Fruit fly (Drosophila melanogaster) whole organism, adult: Measurements from ENCODE around the gene asun.

Experiments
- CG11617 ChIP-seq: fragments of 200-800 bp; sonication (Bioruptor generic); optimal IDR thresholded peaks from 2 replicates; lab custom pipeline; 2017; ENCODE audit warnings: mild to moderate bottlenecking, missing biosample characterization, missing genetic modification reagents, missing genetic modification characterization
- CG12768 ChIP-seq: fragments of 200-800 bp; sonication (Bioruptor generic); optimal IDR thresholded peaks from 2 replicates; lab custom pipeline; 2017; ENCODE audit warnings: missing biosample characterization, missing genetic modification characterization, mild to moderate bottlenecking, moderate library complexity, missing genetic modification reagents
- CG14711 ChIP-seq: fragments of 200-800 bp; sonication (Bioruptor generic); optimal IDR thresholded peaks from 2 replicates; lab custom pipeline; 2018; ENCODE audit warnings: missing biosample characterization, mild to moderate bottlenecking, missing genetic modification characterization, moderate library complexity
- CG1620 ChIP-seq: fragments of 200-800 bp; sonication (Bioruptor generic); optimal IDR thresholded peaks from 2 replicates; lab custom pipeline; 2016; ENCODE audit warnings: missing biosample characterization, missing genetic modification characterization
- CG33017 ChIP-seq: fragments of 200-800 bp; sonication (Bioruptor generic); optimal IDR thresholded peaks from 2 replicates; lab custom pipeline; 2018; ENCODE audit warnings: missing biosample characterization, mild to moderate bottlenecking, missing genetic modification characterization, moderate library complexity
- CG5204 ChIP-seq: fragments of 200-800 bp; sonication (Bioruptor generic); optimal IDR thresholded peaks from 2 replicates; lab custom pipeline; 2016; ENCODE audit warnings: missing biosample characterization, missing genetic modification characterization
- CG7045 ChIP-seq: fragments of 200-800 bp; sonication (Bioruptor generic); optimal IDR thresholded peaks from 2 replicates; lab custom pipeline; 2017; ENCODE audit warnings: missing biosample characterization, mild to moderate bottlenecking, missing genetic modification characterization
- CG7101 ChIP-seq: fragments of 200-800 bp; sonication (Bioruptor generic); optimal IDR thresholded peaks from 2 replicates; lab custom pipeline; 2018; ENCODE audit warnings: missing biosample characterization, mild to moderate bottlenecking, missing genetic modification characterization, moderate library complexity
- Clk ChIP-seq: fragments of 200-800 bp; sonication (Bioruptor generic); optimal IDR thresholded peaks from 2 replicates; lab custom pipeline; 2017; ENCODE audit warnings: missing biosample characterization, missing genetic modification characterization
- Crg-1 ChIP-seq: fragments of 200-800 bp; sonication (Bioruptor generic); optimal IDR thresholded peaks from 2 replicates; lab custom pipeline; 2016; ENCODE audit warnings: missing biosample characterization, missing genetic modification characterization
- Hr96 ChIP-seq: fragments of 200-800 bp; sonication (Bioruptor generic); optimal IDR thresholded peaks from 2 replicates; lab custom pipeline; 2016; ENCODE audit warnings: missing biosample characterization, missing genetic modification characterization
- Mnt ChIP-seq: fragments of 200-800 bp; sonication (Bioruptor generic); optimal IDR thresholded peaks from 2 replicates; lab custom pipeline; 2016; ENCODE audit warnings: missing biosample characterization, mild to moderate bottlenecking, missing genetic modification characterization
- bab1 ChIP-seq: fragments of 200-800 bp; sonication (Bioruptor generic); optimal IDR thresholded peaks from 3 replicates; lab custom pipeline; 2019; ENCODE audit warnings: missing biosample characterization, mild to moderate bottlenecking, missing genetic modification characterization, moderate library complexity
- cic ChIP-seq: fragments of 200-800 bp; sonication (Bioruptor generic); optimal IDR thresholded peaks from 2 replicates; lab custom pipeline; 2017; ENCODE audit warnings: missing biosample characterization, mild to moderate bottlenecking, missing genetic modification characterization, moderate library complexity
- cnc ChIP-seq, 2 experiments: fragments of >200 bp; optimal IDR thresholded peaks; 2 replicates each; lab custom pipeline; 2017
- kay ChIP-seq: fragments of 200-800 bp; sonication (Bioruptor generic); peaks from one replicate; lab custom pipeline; 2016; ENCODE audit warnings: missing biosample characterization, missing genetic modification characterization, borderline replicate concordance
- ovo ChIP-seq: fragments of 200-800 bp; sonication (Bioruptor generic); optimal IDR thresholded peaks from 2 replicates; lab custom pipeline; 2016; ENCODE audit warnings: missing biosample characterization, missing genetic modification characterization
- pad ChIP-seq: fragments of 200-800 bp; sonication (Bioruptor generic); optimal IDR thresholded peaks from 3 replicates; lab custom pipeline; 2017; ENCODE audit warnings: missing biosample characterization, missing genetic modification characterization, mild to moderate bottlenecking, moderate library complexity, missing genetic modification reagents
- tj ChIP-seq: fragments of 200-800 bp; sonication (Bioruptor generic); optimal IDR thresholded peaks from 3 replicates; lab custom pipeline; 2017; ENCODE audit warnings: missing biosample characterization, mild to moderate bottlenecking, missing genetic modification characterization, moderate library complexity
- toe ChIP-seq: fragments of 200-800 bp; sonication (Bioruptor generic); optimal IDR thresholded peaks from 2 replicates; lab custom pipeline; 2016; ENCODE audit warnings: missing biosample characterization, missing genetic modification characterization

asun gene

DNA sequence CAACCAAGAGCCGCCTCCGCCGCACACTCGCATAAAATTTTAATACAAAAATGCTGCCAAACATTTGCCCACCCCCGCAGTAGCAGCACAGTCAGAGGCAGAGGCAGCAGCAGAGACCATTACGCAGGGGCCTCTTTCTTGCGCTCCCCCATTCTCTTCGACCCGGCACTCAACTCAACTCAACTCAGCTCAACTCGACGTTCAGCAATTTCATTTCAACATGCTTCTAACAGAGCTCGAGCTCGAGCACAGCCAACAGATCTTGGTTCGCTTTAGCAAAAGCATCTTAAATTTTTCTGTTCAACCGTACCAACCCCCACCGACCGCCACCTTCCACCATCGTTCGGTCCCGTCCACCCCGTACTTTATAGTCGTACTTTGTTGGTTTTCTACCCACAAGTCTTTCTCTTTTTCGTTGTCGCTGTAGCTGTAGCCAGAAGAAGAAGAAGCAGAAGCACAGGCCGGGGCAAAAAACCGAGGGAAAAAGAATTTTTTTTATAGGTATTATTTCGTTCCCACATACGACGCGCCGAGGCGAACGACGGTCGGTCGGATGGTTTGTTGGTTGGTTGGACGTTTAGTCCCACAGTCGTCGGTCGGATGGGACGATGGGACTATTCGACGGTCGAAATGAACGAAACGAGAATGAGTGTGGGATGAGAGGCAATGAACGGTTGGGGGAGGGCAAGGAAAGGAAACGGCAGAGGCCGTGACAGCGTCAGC, 28.7 kb upstream of the asun start:
- TF ChIP-seq CG11617 (GFP tag; lab: Kevin White, UChicago), result no peak
- TF ChIP-seq CG7045, result no peak
- TF ChIP-seq cic, result peak; percentile 91
- peak; percentile 22 for TF ChIP-seq ovo (GFP tag; lab: Kevin White, UChicago)
- peak; percentile 95 for TF ChIP-seq kay (GFP tag; lab: Kevin White, UChicago)
- peak; percentile 2 for TF ChIP-seq bab1 (GFP tag; lab: Kevin White, UChicago)
- no peak for TF ChIP-seq CG33017 (tag; lab: Kevin White, UChicago)
- peak; percentile 59 for TF ChIP-seq toe
- TF ChIP-seq Mnt (GFP tag; lab: Kevin White, UChicago), result peak; percentile 75
- peak; percentile 27 for TF ChIP-seq pad (GFP tag; lab: Kevin White, UChicago)
- no peak for TF ChIP-seq CG1620 (GFP tag; lab: Kevin White, UChicago)
- no peak for TF ChIP-seq cnc (optimal IDR thresholded peaks at IDR 0.05; lab: Kevin White, UChicago)
- TF ChIP-seq Crg-1 (GFP tag; lab: Kevin White, UChicago), result peak; percentile 12
- peak; percentile 48 for TF ChIP-seq Clk
- TF ChIP-seq Hr96, result peak; percentile 61
- TF ChIP-seq CG12768 (GFP tag; lab: Kevin White, UChicago), result peak; percentile 47

DNA sequence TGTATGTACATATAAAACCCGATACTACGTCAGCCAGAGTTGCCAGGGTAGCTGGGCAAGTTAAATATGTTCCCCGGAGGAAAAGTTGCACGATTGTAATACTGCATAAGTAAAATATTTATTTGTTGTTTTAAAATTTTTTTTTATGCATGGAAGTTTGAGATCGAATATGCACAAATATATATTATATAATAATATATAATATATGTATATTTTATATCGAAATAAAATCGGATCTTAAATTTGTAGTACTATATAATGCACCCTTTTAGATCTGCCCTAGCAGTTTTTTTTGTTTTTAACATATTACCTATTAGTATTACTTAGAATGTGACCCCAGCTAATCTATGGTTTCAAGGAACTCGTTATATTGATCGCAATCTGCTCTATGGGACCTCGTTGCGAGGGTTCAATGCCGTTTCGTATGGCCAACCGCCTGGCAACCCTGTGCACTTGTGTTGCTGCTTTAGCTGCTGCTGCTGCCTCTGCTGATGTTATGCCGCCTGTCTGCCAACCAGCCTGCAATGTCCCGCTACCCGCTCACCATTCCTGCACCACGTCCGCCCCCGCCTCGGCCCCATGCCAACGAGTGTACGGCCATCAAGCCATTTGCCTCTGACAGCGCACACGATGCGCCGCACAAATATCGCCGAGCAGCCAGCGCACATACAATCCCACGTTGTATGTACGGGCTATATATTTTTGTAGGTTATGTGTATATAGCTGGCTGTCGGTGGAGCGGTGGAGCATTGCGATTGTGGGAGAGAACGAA, 27.9 kb upstream of the asun start:
- TF ChIP-seq bab1 (GFP tag; lab: Kevin White, UChicago) (peak; percentile 42), CG7101 (tag; lab: Kevin White, UChicago) (peak; percentile 91), CG11617 (GFP tag; lab: Kevin White, UChicago) (peak; percentile 99), CG12768 (GFP tag; lab: Kevin White, UChicago) (peak; percentile 87), CG7045 (peak; percentile 96), CG5204 (GFP tag; lab: Kevin White, UChicago) (peak; percentile 38), Mnt (GFP tag; lab: Kevin White, UChicago) (peak; percentile 88), ovo (GFP tag; lab: Kevin White, UChicago) (peak; percentile 35), cnc (optimal IDR thresholded peaks at IDR 0.05; lab: Kevin White, UChicago) (no peak), Hr96 (peak; percentile 72), CG1620 (GFP tag; lab: Kevin White, UChicago) (peak; percentile 12), tj (GFP tag; lab: Kevin White, UChicago) (peak; percentile 73), CG14711 (tag; lab: Kevin White, UChicago) (peak; percentile 87), CG33017 (tag; lab: Kevin White, UChicago) (peak; percentile 92), cic (peak; percentile 89), toe (peak; percentile 52), kay (GFP tag; lab: Kevin White, UChicago) (no peak), pad (GFP tag; lab: Kevin White, UChicago) (no peak), Clk (peak; percentile 58), Crg-1 (GFP tag; lab: Kevin White, UChicago) (no peak)

DNA sequence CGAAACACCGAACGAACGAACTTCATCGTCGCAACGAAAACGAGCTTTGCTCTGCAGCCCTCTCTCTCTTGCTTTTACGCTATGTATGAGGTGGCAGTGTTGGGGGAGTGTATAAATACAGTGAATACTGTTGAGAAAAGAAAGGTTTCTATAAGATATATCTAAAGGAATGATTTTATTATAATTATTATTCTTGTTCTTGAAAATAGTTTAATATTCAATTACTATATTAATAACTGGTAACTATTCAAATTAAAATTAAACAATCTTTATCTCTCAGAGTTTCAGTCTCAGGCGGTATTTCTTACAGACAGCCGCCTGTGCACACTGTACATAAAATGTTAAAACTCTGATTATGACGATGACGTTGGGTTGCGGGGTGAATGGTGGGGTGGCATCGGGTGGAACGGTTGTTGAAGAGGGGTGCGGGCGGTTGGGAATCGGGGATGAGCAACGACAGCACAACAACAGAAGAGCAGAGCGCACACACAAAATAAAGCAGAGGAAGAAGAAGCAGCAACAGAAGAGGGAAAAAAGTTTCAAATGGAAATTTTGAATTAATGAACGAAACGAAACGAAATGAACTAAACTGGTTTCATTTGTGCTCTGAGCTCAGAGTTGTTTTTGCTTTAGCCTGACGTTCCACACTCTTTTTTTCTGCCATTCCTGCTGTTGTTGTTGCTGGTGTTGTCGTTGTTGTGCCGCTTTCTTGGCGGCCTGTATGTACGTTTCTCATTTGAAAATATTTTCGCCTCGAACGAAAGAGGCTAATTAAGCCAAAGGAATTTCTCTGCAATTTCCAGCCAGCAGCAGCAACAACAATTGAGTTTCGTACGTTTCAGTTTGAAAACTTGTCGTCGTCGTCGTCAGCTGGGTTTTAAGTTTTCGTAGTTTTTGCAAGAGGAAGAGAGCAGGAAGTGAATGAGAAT, 27.1 kb upstream of the asun start:
- TF ChIP-seq tj (GFP tag; lab: Kevin White, UChicago), result peak; percentile 84
- TF ChIP-seq kay (GFP tag; lab: Kevin White, UChicago), result peak; percentile 99
- peak; percentile 96 for TF ChIP-seq CG11617 (GFP tag; lab: Kevin White, UChicago)
- peak; percentile 99 for TF ChIP-seq CG7101 (tag; lab: Kevin White, UChicago)
- TF ChIP-seq cic, result peak; percentile 78
- TF ChIP-seq CG14711 (tag; lab: Kevin White, UChicago), result peak; percentile 97
- TF ChIP-seq CG12768 (GFP tag; lab: Kevin White, UChicago), result peak; percentile 96
- peak; percentile 38 for TF ChIP-seq Hr96
- peak; percentile 79 for TF ChIP-seq Clk
- peak; percentile 85 for TF ChIP-seq Crg-1 (GFP tag; lab: Kevin White, UChicago)
- peak; percentile 63 for TF ChIP-seq CG1620 (GFP tag; lab: Kevin White, UChicago)
- TF ChIP-seq CG33017 (tag; lab: Kevin White, UChicago), result peak; percentile 99
- TF ChIP-seq CG7045, result peak; percentile 95
- TF ChIP-seq bab1 (GFP tag; lab: Kevin White, UChicago), result peak; percentile 98
- TF ChIP-seq cnc (optimal IDR thresholded peaks at IDR 0.05; lab: Kevin White, UChicago), result no peak
- TF ChIP-seq Mnt (GFP tag; lab: Kevin White, UChicago), result peak; percentile 25
- TF ChIP-seq pad (GFP tag; lab: Kevin White, UChicago), result peak; percentile 97
- TF ChIP-seq CG5204 (GFP tag; lab: Kevin White, UChicago), result peak; percentile 83
- TF ChIP-seq ovo (GFP tag; lab: Kevin White, UChicago), result peak; percentile 87
- peak; percentile 69 for TF ChIP-seq toe

DNA sequence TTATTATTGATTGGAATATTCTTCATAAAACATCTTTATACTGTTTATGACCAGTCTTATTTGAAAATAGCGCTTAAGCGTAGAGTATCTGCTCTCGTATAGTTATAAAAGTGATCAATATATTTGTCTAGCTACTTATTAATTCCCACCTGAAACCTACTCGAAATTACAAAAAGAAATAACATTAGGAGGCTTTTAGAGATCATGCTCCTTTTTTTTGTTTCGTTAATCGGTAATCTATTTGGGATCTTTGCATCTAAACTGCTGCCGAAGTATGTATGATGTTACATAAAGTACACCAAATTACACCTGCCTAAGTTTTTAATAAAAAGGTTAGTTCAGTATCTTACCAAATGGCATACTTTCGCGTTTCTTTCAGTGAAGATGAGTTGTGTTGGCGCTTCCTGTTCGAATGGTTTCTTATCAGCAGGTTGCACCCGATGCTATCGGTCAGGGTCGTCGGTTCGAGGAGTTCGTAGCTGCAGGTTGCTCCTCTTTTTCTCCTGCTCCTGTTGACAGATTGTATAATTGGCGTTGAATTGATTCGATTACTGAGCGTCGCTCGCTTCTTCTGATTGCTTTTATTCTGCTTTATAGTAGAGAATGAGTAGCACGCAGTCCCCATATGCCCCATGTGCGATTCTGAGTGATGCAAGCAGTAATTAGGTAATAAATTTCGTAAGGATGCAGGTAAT, 25.9 kb upstream of the asun start:
- TF ChIP-seq CG5204 (GFP tag; lab: Kevin White, UChicago) (no peak), Clk (no peak), toe (no peak), CG12768 (GFP tag; lab: Kevin White, UChicago) (no peak), cnc (optimal IDR thresholded peaks at IDR 0.05; lab: Kevin White, UChicago) (no peak), ovo (GFP tag; lab: Kevin White, UChicago) (no peak), CG33017 (tag; lab: Kevin White, UChicago) (no peak), CG7045 (no peak), tj (GFP tag; lab: Kevin White, UChicago) (no peak), Hr96 (no peak), bab1 (GFP tag; lab: Kevin White, UChicago) (no peak)
